Fruit fly (Drosophila melanogaster) whole organism, embryonic: ENCODE data around the gene cv-c.

ENCODE experiments used
- ATbp ChIP-seq: fragments of 200-800 bp; sonication (Bioruptor generic); optimal IDR thresholded peaks from 2 replicates; lab custom pipeline; 2017; ENCODE audit warnings: missing biosample characterization, mild to moderate bottlenecking, missing genetic modification characterization, missing genetic modification reagents
- Abd-B ChIP-seq: fragments of 200-800 bp; sonication (Bioruptor generic); optimal IDR thresholded peaks from 2 replicates; lab custom pipeline; 2018; ENCODE audit warnings: missing biosample characterization, mild to moderate bottlenecking, missing genetic modification characterization, moderate library complexity
- CG10209 ChIP-seq: fragments of 200-800 bp; sonication (Bioruptor generic); optimal IDR thresholded peaks from 3 replicates; lab custom pipeline; 2017; ENCODE audit warnings: missing biosample characterization, mild to moderate bottlenecking, missing genetic modification characterization, missing genetic modification reagents
- CG10267 ChIP-seq: fragments of 200-800 bp; sonication (Bioruptor generic); optimal IDR thresholded peaks from 2 replicates; lab custom pipeline; 2018; ENCODE audit warnings: missing biosample characterization, mild to moderate bottlenecking, missing genetic modification characterization, moderate library complexity
- CG10274 ChIP-seq: fragments of 200-800 bp; sonication (Bioruptor generic); optimal IDR thresholded peaks from 3 replicates; lab custom pipeline; 2017; ENCODE audit warnings: missing biosample characterization, mild to moderate bottlenecking, missing genetic modification characterization
- CG10321 ChIP-seq: fragments of 200-800 bp; sonication (Bioruptor generic); IDR thresholded peaks from 2 replicates; pipeline ENCODE4 v1.3.6; 2022; ENCODE audit warnings: missing biosample characterization, missing genetic modification characterization
- CG10979 ChIP-seq: fragments of 200-800 bp; sonication (Bioruptor generic); optimal IDR thresholded peaks from 2 replicates; lab custom pipeline; 2018; ENCODE audit warnings: missing biosample characterization, mild to moderate bottlenecking, missing genetic modification characterization, moderate library complexity
- CG11504 ChIP-seq: fragments of 200-800 bp; sonication (Bioruptor generic); optimal IDR thresholded peaks from 3 replicates; lab custom pipeline; 2019; ENCODE audit warnings: missing biosample characterization, mild to moderate bottlenecking, missing genetic modification characterization, moderate library complexity
- CG11695 ChIP-seq: fragments of 200-800 bp; sonication (Bioruptor generic); IDR thresholded peaks from 3 replicates; pipeline ENCODE4 v1.3.6; 2022; ENCODE audit warnings: missing biosample characterization, missing genetic modification characterization
- CG12769 ChIP-seq: fragments of 200-800 bp; sonication (Bioruptor generic); optimal IDR thresholded peaks from 2 replicates; lab custom pipeline; 2019; ENCODE audit warnings: missing biosample characterization, mild to moderate bottlenecking, missing genetic modification characterization, moderate library complexity
- CG4360 ChIP-seq: fragments of 200-800 bp; sonication (Bioruptor generic); IDR thresholded peaks from 2 replicates; pipeline ENCODE4 v1.3.6; 2022; ENCODE audit warnings: missing biosample characterization, missing genetic modification characterization
- CG4424 ChIP-seq: fragments of 200-800 bp; sonication (Bioruptor generic); optimal IDR thresholded peaks from 3 replicates; lab custom pipeline; 2016; ENCODE audit warnings: missing biosample characterization, missing genetic modification characterization
- CG6854 ChIP-seq: fragments of 200-800 bp; sonication (Bioruptor generic); optimal IDR thresholded peaks from 3 replicates; lab custom pipeline; 2017; ENCODE audit warnings: missing biosample characterization, mild to moderate bottlenecking, missing genetic modification characterization
- CG7928 ChIP-seq: fragments of 200-800 bp; sonication (Bioruptor generic); optimal IDR thresholded peaks from 2 replicates; lab custom pipeline; 2017; ENCODE audit warnings: missing biosample characterization, mild to moderate bottlenecking, missing genetic modification characterization
- CoRest ChIP-seq: fragments of 200-800 bp; sonication (Bioruptor generic); optimal IDR thresholded peaks from 3 replicates; lab custom pipeline; 2018; ENCODE audit warnings: missing biosample characterization, mild to moderate bottlenecking, missing genetic modification characterization, moderate library complexity
- E2f1 ChIP-seq: fragments of 200-800 bp; sonication (Bioruptor generic); IDR thresholded peaks from 2 replicates; pipeline ENCODE4 v1.3.6; 2022; ENCODE audit warnings: missing biosample characterization, missing genetic modification characterization
- GATAe ChIP-seq: fragments of 200-800 bp; sonication (Bioruptor generic); conservative IDR thresholded peaks from 2 replicates; pipeline ENCODE4 v1.3.6; 2022; ENCODE audit warnings: missing biosample characterization, missing genetic modification characterization
- HLH4C ChIP-seq: fragments of 200-800 bp; sonication (Bioruptor generic); IDR thresholded peaks from 3 replicates; pipeline ENCODE4 v1.3.6; 2022; ENCODE audit warnings: missing biosample characterization, missing genetic modification characterization; ENCODE audit not compliant: partially characterized antibody
- HmgZ ChIP-seq: fragments of 200-800 bp; sonication (Bioruptor generic); optimal IDR thresholded peaks from 2 replicates; lab custom pipeline; 2018; ENCODE audit warnings: missing biosample characterization, mild to moderate bottlenecking, missing genetic modification characterization
- Max ChIP-seq: fragments of 200-800 bp; sonication (Bioruptor generic); optimal IDR thresholded peaks from 2 replicates; lab custom pipeline; 2016; ENCODE audit warnings: missing biosample characterization, mild to moderate bottlenecking, missing genetic modification characterization
- Neu2 ChIP-seq: fragments of 200-800 bp; sonication (Bioruptor generic); optimal IDR thresholded peaks from 3 replicates; lab custom pipeline; 2016; ENCODE audit warnings: missing biosample characterization, missing genetic modification characterization, borderline replicate concordance
- Nf-YB ChIP-seq: fragments of 200-800 bp; sonication (Bioruptor generic); optimal IDR thresholded peaks from 3 replicates; lab custom pipeline; 2019; ENCODE audit warnings: missing biosample characterization, mild to moderate bottlenecking, missing genetic modification characterization, moderate library complexity
- Pdp1 ChIP-seq, 2 experiments: fragments of 200-800 bp; sonication (Bioruptor generic); optimal IDR thresholded peaks; 3 replicates each; lab custom pipeline; 2016; ENCODE audit warnings: missing biosample characterization in 2 of 2, missing genetic modification characterization in 2 of 2, mild to moderate bottlenecking in 1 of 2, moderate library complexity in 1 of 2
- Ptx1 ChIP-seq: fragments of 200-800 bp; sonication (Bioruptor generic); IDR thresholded peaks from 2 replicates; pipeline ENCODE4 v1.3.6; 2022; ENCODE audit warnings: missing biosample characterization, missing genetic modification characterization
- Rfx ChIP-seq: fragments of 200-800 bp; sonication (Bioruptor generic); IDR thresholded peaks from 2 replicates; pipeline ENCODE4 v1.3.6; 2022; ENCODE audit warnings: missing biosample characterization, missing genetic modification characterization
- abd-A ChIP-seq: fragments of 200-800 bp; sonication (Bioruptor generic); optimal IDR thresholded peaks from 3 replicates; lab custom pipeline; 2019; ENCODE audit warnings: missing biosample characterization, mild to moderate bottlenecking, missing genetic modification characterization, moderate library complexity
- br ChIP-seq: fragments of >200 bp; optimal IDR thresholded peaks from 2 replicates; lab custom pipeline; 2017
- caup ChIP-seq: fragments of 200-800 bp; sonication (Bioruptor generic); optimal IDR thresholded peaks from 3 replicates; lab custom pipeline; 2017; ENCODE audit warnings: missing biosample characterization, mild to moderate bottlenecking, missing genetic modification characterization, moderate library complexity; ENCODE audit not compliant: severe bottlenecking
- croc ChIP-seq: fragments of 200-800 bp; sonication (Bioruptor generic); conservative IDR thresholded peaks from 3 replicates; pipeline ENCODE4 v1.3.6; 2022; ENCODE audit warnings: missing biosample characterization, missing genetic modification characterization
- fd102C ChIP-seq: fragments of 200-800 bp; sonication (Bioruptor generic); optimal IDR thresholded peaks from 2 replicates; lab custom pipeline; 2018; ENCODE audit warnings: missing biosample characterization, mild to moderate bottlenecking, missing genetic modification characterization, moderate library complexity
- fd96Cb ChIP-seq: fragments of 200-800 bp; sonication (Bioruptor generic); optimal IDR thresholded peaks from 2 replicates; lab custom pipeline; 2018; ENCODE audit warnings: missing biosample characterization, mild to moderate bottlenecking, missing genetic modification characterization, moderate library complexity
- gem ChIP-seq: fragments of 200-800 bp; sonication (Bioruptor generic); optimal IDR thresholded peaks from 2 replicates; lab custom pipeline; 2019; ENCODE audit warnings: missing biosample characterization, mild to moderate bottlenecking, missing genetic modification characterization, moderate library complexity
- gfzf ChIP-seq: fragments of 200-800 bp; sonication (Bioruptor generic); optimal IDR thresholded peaks from 2 replicates; lab custom pipeline; 2016; ENCODE audit warnings: missing biosample characterization, mild to moderate bottlenecking, missing genetic modification characterization, moderate library complexity
- gsb-n ChIP-seq: fragments of 200-800 bp; sonication (Bioruptor generic); optimal IDR thresholded peaks from 3 replicates; lab custom pipeline; 2018; ENCODE audit warnings: missing biosample characterization, mild to moderate bottlenecking, missing genetic modification characterization
- lbe ChIP-seq: fragments of 200-800 bp; sonication (Bioruptor generic); optimal IDR thresholded peaks from 2 replicates; lab custom pipeline; 2016; ENCODE audit warnings: missing biosample characterization, mild to moderate bottlenecking, missing genetic modification characterization
- luna ChIP-seq: fragments of 200-800 bp; sonication (Bioruptor generic); optimal IDR thresholded peaks from 2 replicates; lab custom pipeline; 2016; ENCODE audit warnings: missing biosample characterization, missing genetic modification characterization
- mam ChIP-seq: fragments of 200-800 bp; sonication (Bioruptor generic); optimal IDR thresholded peaks from 3 replicates; lab custom pipeline; 2016; ENCODE audit warnings: missing biosample characterization, missing genetic modification characterization
- p53 ChIP-seq: fragments of 200-800 bp; sonication (Bioruptor generic); optimal IDR thresholded peaks from 2 replicates; lab custom pipeline; 2016; ENCODE audit warnings: missing biosample characterization, missing genetic modification characterization
- pzg ChIP-seq: fragments of 200-800 bp; sonication (Bioruptor generic); optimal IDR thresholded peaks from 3 replicates; lab custom pipeline; 2018; ENCODE audit warnings: missing biosample characterization, mild to moderate bottlenecking, missing genetic modification characterization, moderate library complexity
- rib ChIP-seq: fragments of 200-800 bp; sonication (Bioruptor generic); IDR thresholded peaks from 2 replicates; pipeline ENCODE4 v1.3.6; 2022; ENCODE audit warnings: missing biosample characterization, missing genetic modification characterization
- run ChIP-seq: fragments of 200-800 bp; sonication (Bioruptor generic); optimal IDR thresholded peaks from 3 replicates; lab custom pipeline; 2018; ENCODE audit warnings: missing biosample characterization, mild to moderate bottlenecking, missing genetic modification characterization
- salm ChIP-seq: fragments of 200-800 bp; sonication (Bioruptor generic); optimal IDR thresholded peaks from 2 replicates; lab custom pipeline; 2018; ENCODE audit warnings: missing biosample characterization, mild to moderate bottlenecking, missing genetic modification characterization
- sd ChIP-seq: fragments of 200-800 bp; sonication (Bioruptor generic); optimal IDR thresholded peaks from 3 replicates; lab custom pipeline; 2018; ENCODE audit warnings: missing biosample characterization, mild to moderate bottlenecking, missing genetic modification characterization, moderate library complexity
- sim ChIP-seq: fragments of 200-800 bp; sonication (Bioruptor generic); IDR thresholded peaks from 2 replicates; pipeline ENCODE4 v1.3.6; 2022; ENCODE audit warnings: missing biosample characterization, missing genetic modification characterization
- sima ChIP-seq: fragments of 200-800 bp; sonication (Bioruptor generic); optimal IDR thresholded peaks from 2 replicates; lab custom pipeline; 2016; ENCODE audit warnings: missing biosample characterization, missing genetic modification characterization
- so ChIP-seq: fragments of 200-800 bp; sonication (Bioruptor generic); IDR thresholded peaks from 3 replicates; pipeline ENCODE4 v1.3.6; 2022; ENCODE audit warnings: missing biosample characterization, missing genetic modification characterization
- sug ChIP-seq: fragments of 200-800 bp; optimal IDR thresholded peaks from 2 replicates; lab custom pipeline; 2019; ENCODE audit warnings: missing biosample characterization, mild to moderate bottlenecking, missing genetic modification characterization, moderate library complexity
- trem ChIP-seq: fragments of 200-800 bp; optimal IDR thresholded peaks from 3 replicates; lab custom pipeline; 2019; ENCODE audit warnings: missing biosample characterization, mild to moderate bottlenecking, missing genetic modification characterization, moderate library complexity
- vvl ChIP-seq: fragments of 200-800 bp; sonication (Bioruptor generic); IDR thresholded peaks from 2 replicates; pipeline ENCODE4 v1.3.6; 2022; ENCODE audit warnings: missing biosample characterization, missing genetic modification characterization
- wdn ChIP-seq: fragments of 200-800 bp; sonication (Bioruptor generic); IDR thresholded peaks from 2 replicates; pipeline ENCODE4 v1.3.6; 2022; ENCODE audit warnings: missing biosample characterization, missing genetic modification characterization

The cv-c gene

dm6 chr3R:14479623-14480194 is 1.8 kb downstream of the cv-c start (continued):
- TF ChIP-seq CG10979 (tag; lab: Kevin White, UChicago) (no peak), fd102C (GFP tag; lab: Kevin White, UChicago) (no peak), so (GFP tag; lab: Robert Waterston, UW) (0 out of 3 replicates have a peak, but pooled peaks have one; percentile 36), ATbp (peak; percentile 50), Nf-YB (GFP tag; lab: Kevin White, UChicago) (no peak), CG10274 (GFP tag; lab: Kevin White, UChicago) (no peak), croc (GFP tag; lab: Robert Waterston, UW) (no peak), pzg (GFP tag; lab: Kevin White, UChicago) (no peak), Pdp1 (GFP tag; optimal IDR thresholded peaks at IDR 0.05; lab: Kevin White, UChicago) (no peak), CoRest (tag; lab: Kevin White, UChicago) (peak; percentile 26), abd-A (tag; lab: Kevin White, UChicago) (no peak), HmgZ (tag; lab: Kevin White, UChicago) (no peak), Max (GFP tag; lab: Kevin White, UChicago) (no peak), gfzf (GFP tag; lab: Kevin White, UChicago) (no peak), sd (tag; lab: Kevin White, UChicago) (peak; percentile 8), run (tag; lab: Kevin White, UChicago) (no peak), vvl (GFP tag; lab: Robert Waterston, UW) (peak; percentile 34; the same call in 1 of the 2 replicates), Rfx (GFP tag; lab: Robert Waterston, UW) (peak; percentile 37; the same call in 1 of the 2 replicates), salm (no peak), trem (no peak), CG12769 (peak; percentile 67), wdn (GFP tag; lab: Robert Waterston, UW) (no peak), Abd-B (GFP tag; lab: Kevin White, UChicago) (no peak), sima (GFP tag; lab: Kevin White, UChicago) (no peak), CG10267 (tag; lab: Kevin White, UChicago) (no peak), fd96Cb (tag; lab: Kevin White, UChicago) (no peak), gsb-n (peak; percentile 47), sim (GFP tag; lab: Robert Waterston, UW) (no peak), CG6854 (GFP tag; lab: Kevin White, UChicago) (peak; percentile 41), CG7928 (GFP tag; lab: Kevin White, UChicago) (no peak), CG4424 (GFP tag; lab: Kevin White, UChicago) (no peak), lbe (GFP tag; lab: Kevin White, UChicago) (peak; percentile 5), CG4360 (peak; percentile 43; the same call in 1 of the 2 replicates), E2f1 (no peak), HLH4C (GFP tag; lab: Robert Waterston, UW) (no peak), Ptx1 (GFP tag; lab: Robert Waterston, UW) (no peak), CG10209 (GFP tag; lab: Kevin White, UChicago) (peak; percentile 14), sug (tag; lab: Kevin White, UChicago) (peak; percentile 33), CG11695 (peak; percentile 25; the same call in 1 of the 3 replicates), br (lab: Kevin White, UChicago) (no peak), mam (GFP tag; lab: Kevin White, UChicago) (no peak), caup (GFP tag; lab: Kevin White, UChicago) (peak; percentile 38), rib (no peak), GATAe (no peak), luna (GFP tag; lab: Kevin White, UChicago) (no peak), CG11504 (tag; lab: Kevin White, UChicago) (no peak), Neu2 (no peak), p53 (GFP tag; lab: Kevin White, UChicago) (no peak), gem (peak; percentile 20), CG10321 (GFP tag; lab: Robert Waterston, UW) (no peak)
